Worm (Caenorhabditis elegans) whole organism, early embryonic: Measurements from ENCODE around the gene srt-37.
"Not testable (repeated sequence)": the region's sequence is repeated elsewhere in the genome, so short reads cannot be mapped to it uniquely, and the experiment has no call there.

Source experiments
- B0310.2 ChIP-seq: sonication (generic microtip); optimal IDR thresholded peaks from 2 replicates; lab custom pipeline; 2016; ENCODE audit warnings: mild to moderate bottlenecking, missing genetic modification characterization, missing compliant biosample characterization
- F13C5.2 ChIP-seq: sonication (generic microtip); optimal IDR thresholded peaks from 2 replicates; lab custom pipeline; 2017; ENCODE audit warnings: mild to moderate bottlenecking, missing genetic modification characterization, inconsistent platforms, missing compliant biosample characterization
- aly-1 ChIP-seq: sonication (generic microtip); optimal IDR thresholded peaks from 2 replicates; lab custom pipeline; 2016; ENCODE audit warnings: missing genetic modification characterization, missing compliant biosample characterization
- ama-1 ChIP-seq: fragments of 150-350 bp; optimal IDR thresholded peaks from 2 replicates; lab custom pipeline; 2014
- ceh-13 ChIP-seq: fragments of 200-800 bp; sonication (Bioruptor generic); optimal IDR thresholded peaks from 2 replicates; lab custom pipeline; 2018; ENCODE audit warnings: mild to moderate bottlenecking, missing genetic modification characterization, missing compliant biosample characterization
- ceh-36 ChIP-seq: sonication (generic microtip); optimal IDR thresholded peaks from 2 replicates; lab custom pipeline; 2016; ENCODE audit warnings: missing genetic modification characterization, inconsistent platforms, missing compliant biosample characterization
- ets-7 ChIP-seq: sonication (generic microtip); optimal IDR thresholded peaks from 2 replicates; lab custom pipeline; 2016; ENCODE audit warnings: missing genotype, missing genetic modification characterization, missing compliant biosample characterization
- flt-1 ChIP-seq: fragments of 200-800 bp; sonication (Bioruptor generic); IDR thresholded peaks from 2 replicates; pipeline ENCODE4 v1.3.6; 2022; ENCODE audit warnings: missing genetic modification characterization, missing compliant biosample characterization
- hmbx-1 ChIP-seq: sonication (generic microtip); optimal IDR thresholded peaks from 2 replicates; lab custom pipeline; 2016; ENCODE audit warnings: mild to moderate bottlenecking, missing genetic modification characterization, missing compliant biosample characterization
- hmg-4 ChIP-seq: fragments of 200-800 bp; sonication (Bioruptor generic); optimal IDR thresholded peaks from 2 replicates; lab custom pipeline; 2018; ENCODE audit warnings: mild to moderate bottlenecking, missing genetic modification characterization, missing compliant biosample characterization
- hnd-1 ChIP-seq: sonication (generic microtip); optimal IDR thresholded peaks from 2 replicates; lab custom pipeline; 2016; ENCODE audit warnings: missing genetic modification characterization, missing compliant biosample characterization
- pes-1 ChIP-seq: fragments of 200-800 bp; sonication (Bioruptor generic); IDR thresholded peaks from 2 replicates; pipeline ENCODE4 v1.3.6; 2022; ENCODE audit warnings: missing genetic modification reagents, missing genetic modification characterization, missing compliant biosample characterization
- scrt-1 ChIP-seq: fragments of 200-800 bp; sonication (Bioruptor generic); IDR thresholded peaks from 2 replicates; pipeline ENCODE4 v1.3.6; 2022; ENCODE audit warnings: missing genetic modification characterization, missing compliant biosample characterization
- sea-1 ChIP-seq: fragments of 200-800 bp; sonication (Bioruptor generic); conservative IDR thresholded peaks from 2 replicates; pipeline ENCODE4 v1.3.6; 2022; ENCODE audit warnings: missing genetic modification characterization, missing compliant biosample characterization
- tbx-11 ChIP-seq: fragments of 200-800 bp; sonication (Bioruptor generic); IDR thresholded peaks from 2 replicates; pipeline ENCODE4 v1.3.6; 2022; ENCODE audit warnings: missing genetic modification characterization, missing compliant biosample characterization
- tbx-37 ChIP-seq: fragments of 200-800 bp; sonication (Bioruptor generic); conservative IDR thresholded peaks from 2 replicates; pipeline ENCODE4 v1.3.6; 2022; ENCODE audit warnings: missing genetic modification reagents, missing genetic modification characterization, missing compliant biosample characterization
- tra-4 ChIP-seq: sonication (generic microtip); optimal IDR thresholded peaks from 2 replicates; lab custom pipeline; 2017; ENCODE audit warnings: missing genetic modification characterization, missing compliant biosample characterization

srt-37 gene

ce11 chrV:4304240-4304639 is 22.6 kb upstream of the srt-37 start:
- TF ChIP-seq pes-1 (GFP tag; lab: Robert Waterston, UW) (no peak), hmbx-1 (tag; lab: Kevin White, UChicago) (no peak), aly-1 (tag; lab: Kevin White, UChicago) (no peak), scrt-1 (GFP tag; lab: Robert Waterston, UW) (no peak), tbx-11 (GFP tag; lab: Robert Waterston, UW) (no peak), tbx-37 (GFP tag; lab: Robert Waterston, UW) (no peak), ceh-36 (tag; lab: Kevin White, UChicago) (no peak), flt-1 (no peak), hmg-4 (GFP tag; lab: Kevin White, UChicago) (no peak), sea-1 (GFP tag; lab: Robert Waterston, UW) (no peak)

ce11 chrV:4303793-4304192 is 22.2 kb upstream of the srt-37 start:
- no peak for TF ChIP-seq ama-1 (lab: Kevin White, UChicago)
- TF ChIP-seq hmbx-1 (tag; lab: Kevin White, UChicago), result no peak
- no peak for TF ChIP-seq aly-1 (tag; lab: Kevin White, UChicago)
- TF ChIP-seq sea-1 (GFP tag; lab: Robert Waterston, UW), result no peak
- TF ChIP-seq ceh-13 (GFP tag; lab: Kevin White, UChicago), result no peak
- no peak for TF ChIP-seq ets-7 (tag; lab: Kevin White, UChicago)
- no peak for TF ChIP-seq tra-4 (tag; lab: Kevin White, UChicago)
- TF ChIP-seq B0310.2 (tag; lab: Kevin White, UChicago), result no peak
- TF ChIP-seq F13C5.2 (tag; lab: Kevin White, UChicago), result no peak
- no peak for TF ChIP-seq scrt-1 (GFP tag; lab: Robert Waterston, UW)
- TF ChIP-seq hnd-1 (tag; lab: Kevin White, UChicago), result no peak
- TF ChIP-seq tbx-37 (GFP tag; lab: Robert Waterston, UW), result no peak
- TF ChIP-seq hmg-4 (GFP tag; lab: Kevin White, UChicago), result no peak

ce11 chrV:4302842-4303241 is 21.2 kb upstream of the srt-37 start:
- TF ChIP-seq sea-1 (GFP tag; lab: Robert Waterston, UW) (no peak), ceh-13 (GFP tag; lab: Kevin White, UChicago) (no peak), pes-1 (GFP tag; lab: Robert Waterston, UW) (no peak), ceh-36 (tag; lab: Kevin White, UChicago) (no peak), hnd-1 (tag; lab: Kevin White, UChicago) (no peak)

- TF ChIP-seq flt-1, result no peak
- TF ChIP-seq scrt-1 (GFP tag; lab: Robert Waterston, UW), result no peak
- TF ChIP-seq ama-1 (lab: Kevin White, UChicago), result no peak
- TF ChIP-seq pes-1 (GFP tag; lab: Robert Waterston, UW), result no peak
- TF ChIP-seq B0310.2 (tag; lab: Kevin White, UChicago), result no peak
- TF ChIP-seq tra-4 (tag; lab: Kevin White, UChicago), result no peak
- no peak for TF ChIP-seq ceh-13 (GFP tag; lab: Kevin White, UChicago)
- no peak for TF ChIP-seq ceh-36 (tag; lab: Kevin White, UChicago)
- no peak for TF ChIP-seq hnd-1 (tag; lab: Kevin White, UChicago)
These were observed 18.1 kb upstream of the srt-37 start, which contains the start of gene ZC132.3 for ce11 chrV:4299741-4300140. TSS of gene ZC132.3 (minus strand) at chrV:4299841.

- TF ChIP-seq hmbx-1 (tag; lab: Kevin White, UChicago), result no peak
- no peak for TF ChIP-seq B0310.2 (tag; lab: Kevin White, UChicago)
- no peak for TF ChIP-seq scrt-1 (GFP tag; lab: Robert Waterston, UW)
- no peak for TF ChIP-seq aly-1 (tag; lab: Kevin White, UChicago)
- TF ChIP-seq tbx-11 (GFP tag; lab: Robert Waterston, UW), result no peak
- TF ChIP-seq flt-1, result no peak
- no peak for TF ChIP-seq ceh-13 (GFP tag; lab: Kevin White, UChicago)
- no peak for TF ChIP-seq sea-1 (GFP tag; lab: Robert Waterston, UW)
- no peak for TF ChIP-seq hmg-4 (GFP tag; lab: Kevin White, UChicago)
These were observed 17.0 kb upstream of the srt-37 start, which contains the start of gene ZC132.11 for ce11 chrV:4298579-4298978. TSS of gene ZC132.11 (minus strand) at chrV:4298679.

ce11 chrV:4295920-4296319 is 14.3 kb upstream of the srt-37 start, which contains the start of gene F47D2.11:
TSS of gene F47D2.11 (minus strand) at chrV:4296020.
- TF ChIP-seq hnd-1 (tag; lab: Kevin White, UChicago) (no peak), tra-4 (tag; lab: Kevin White, UChicago) (no peak), pes-1 (GFP tag; lab: Robert Waterston, UW) (no peak), ceh-13 (GFP tag; lab: Kevin White, UChicago) (no peak), ceh-36 (tag; lab: Kevin White, UChicago) (no peak)

ce11 chrV:4293425-4293824 is 11.8 kb upstream of the srt-37 start, which contains the start of gene srh-194:
TSS of gene srh-194 (minus strand) at chrV:4293525.
- not testable (repeated sequence) for TF ChIP-seq aly-1 (tag; lab: Kevin White, UChicago); hmg-4 (GFP tag; lab: Kevin White, UChicago); ceh-36 (tag; lab: Kevin White, UChicago)

ce11 chrV:4290093-4290492 is 8.5 kb upstream of the srt-37 start, which contains the start of gene srh-193:
TSS of gene srh-193 (minus strand) at chrV:4290193.
- not testable (repeated sequence) for TF ChIP-seq tra-4 (tag; lab: Kevin White, UChicago); tbx-11 (GFP tag; lab: Robert Waterston, UW); flt-1
